Worm (Caenorhabditis elegans) whole organism, L2 larva: ENCODE data around the gene F01F1.11.

Experiments
- F13H6.1 ChIP-seq: sonication (generic microtip); optimal IDR thresholded peaks from 2 replicates; lab custom pipeline; 2016; ENCODE audit warnings: missing genetic modification characterization, missing compliant biosample characterization
- R02D3.7 ChIP-seq: fragments of 150-350 bp; optimal IDR thresholded peaks from 2 replicates; lab custom pipeline; 2014; ENCODE audit warnings: missing biosample characterization, missing genetic modification characterization
- Y55F3AM.14 ChIP-seq: fragments of 200-800 bp; sonication (Bioruptor generic); optimal IDR thresholded peaks from 2 replicates; lab custom pipeline; 2018; ENCODE audit warnings: mild to moderate bottlenecking, missing genetic modification characterization, missing compliant biosample characterization
- ZK546.5 ChIP-seq: sonication (generic microtip); optimal IDR thresholded peaks from 2 replicates; lab custom pipeline; 2017; ENCODE audit warnings: missing biosample characterization, missing genetic modification characterization
- alr-1 ChIP-seq: fragments of 150-350 bp; optimal IDR thresholded peaks from 2 replicates; lab custom pipeline; 2014; ENCODE audit warnings: missing biosample characterization, missing genetic modification characterization
- aly-2 ChIP-seq: fragments of 150-350 bp; optimal IDR thresholded peaks from 2 replicates; lab custom pipeline; 2014; ENCODE audit warnings: missing biosample characterization, missing genetic modification characterization
- ama-1 ChIP-seq: fragments of 150-350 bp; optimal IDR thresholded peaks from 2 replicates; lab custom pipeline; 2018; ENCODE audit warnings: inconsistent platforms
- blmp-1 ChIP-seq: sonication (generic microtip); optimal IDR thresholded peaks from 2 replicates; lab custom pipeline; 2017; ENCODE audit warnings: missing genetic modification characterization, mild to moderate bottlenecking, missing compliant biosample characterization, antibody characterized with exemption, moderate library complexity; ENCODE audit not compliant: insufficient read depth
- ceh-16 ChIP-seq: fragments of 150-350 bp; optimal IDR thresholded peaks from 2 replicates; lab custom pipeline; 2014; ENCODE audit warnings: missing biosample characterization, missing genetic modification characterization
- ceh-82 ChIP-seq: fragments of 150-350 bp; optimal IDR thresholded peaks from 2 replicates; lab custom pipeline; 2014; ENCODE audit warnings: missing biosample characterization, missing genetic modification characterization
- crh-2 ChIP-seq: sonication (generic microtip); optimal IDR thresholded peaks from 2 replicates; lab custom pipeline; 2017; ENCODE audit warnings: missing biosample characterization, missing genetic modification characterization
- dmd-4 ChIP-seq: sonication (generic microtip); optimal IDR thresholded peaks from 2 replicates; lab custom pipeline; 2017; ENCODE audit warnings: missing biosample characterization, missing genetic modification characterization
- egl-27 ChIP-seq: sonication (generic microtip); optimal IDR thresholded peaks from 3 replicates; lab custom pipeline; 2017; ENCODE audit warnings: missing biosample characterization, missing genetic modification reagents, missing genetic modification characterization
- elt-1 ChIP-seq: fragments of 150-350 bp; optimal IDR thresholded peaks from 2 replicates; lab custom pipeline; 2014; ENCODE audit warnings: missing biosample characterization, missing genetic modification characterization
- elt-3 ChIP-seq: sonication (generic microtip); optimal IDR thresholded peaks from 2 replicates; lab custom pipeline; 2017; ENCODE audit warnings: missing biosample characterization, missing genetic modification characterization
- fos-1 ChIP-seq: fragments of 150-350 bp; optimal IDR thresholded peaks from 2 replicates; lab custom pipeline; 2014; ENCODE audit warnings: missing biosample characterization, missing genetic modification characterization
- gmeb-1 ChIP-seq: fragments of 150-350 bp; optimal IDR thresholded peaks from 2 replicates; lab custom pipeline; 2014; ENCODE audit warnings: missing biosample characterization, missing genetic modification characterization
- lin-11 ChIP-seq: fragments of 150-350 bp; sonication (generic microtip); optimal IDR thresholded peaks from 2 replicates; lab custom pipeline; 2014; ENCODE audit warnings: missing biosample characterization, missing genetic modification characterization, inconsistent platforms, mixed read lengths
- lin-13 ChIP-seq: fragments of 150-350 bp; optimal IDR thresholded peaks from 2 replicates; lab custom pipeline; 2014; ENCODE audit warnings: missing biosample characterization, missing genetic modification reagents, missing genetic modification characterization
- lin-39 ChIP-seq: fragments of 150-350 bp; optimal IDR thresholded peaks from 2 replicates; lab custom pipeline; 2014; ENCODE audit warnings: missing biosample characterization, missing genetic modification reagents, missing genetic modification characterization
- lsy-2 ChIP-seq, 2 experiments: fragments of 150-350 bp in 1 of 2; sonication (generic microtip) in 1 of 2; optimal IDR thresholded peaks; 2 replicates each; lab custom pipeline; 2014 to 2017; ENCODE audit warnings: missing biosample characterization in 2 of 2, missing genetic modification characterization in 2 of 2
- mab-5 ChIP-seq: fragments of 150-350 bp; optimal IDR thresholded peaks from 2 replicates; lab custom pipeline; 2014; ENCODE audit warnings: missing biosample characterization, missing genetic modification characterization
- mbf-1 ChIP-seq: sonication (generic microtip); optimal IDR thresholded peaks from 2 replicates; lab custom pipeline; 2017; ENCODE audit warnings: missing biosample characterization, missing genetic modification characterization
- mdl-1 ChIP-seq, 2 experiments: fragments of 150-350 bp in 1 of 2; sonication (generic microtip) in 1 of 2; optimal IDR thresholded peaks; 2 replicates each; lab custom pipeline; 2017; ENCODE audit warnings: missing biosample characterization in 2 of 2, missing genetic modification characterization in 2 of 2
- nhr-10 ChIP-seq: sonication (generic microtip); optimal IDR thresholded peaks from 2 replicates; lab custom pipeline; 2017; ENCODE audit warnings: missing biosample characterization, missing genetic modification characterization
- nhr-11 ChIP-seq: fragments of 150-350 bp; optimal IDR thresholded peaks from 2 replicates; lab custom pipeline; 2014; ENCODE audit warnings: missing biosample characterization, missing genetic modification characterization
- nhr-12 ChIP-seq: fragments of 150-350 bp; optimal IDR thresholded peaks from 2 replicates; lab custom pipeline; 2014; ENCODE audit warnings: missing biosample characterization, missing genetic modification characterization
- nhr-129 ChIP-seq: fragments of 150-350 bp; optimal IDR thresholded peaks from 2 replicates; lab custom pipeline; 2014; ENCODE audit warnings: missing biosample characterization, missing genetic modification characterization
- nhr-21 ChIP-seq: fragments of 150-350 bp; optimal IDR thresholded peaks from 2 replicates; lab custom pipeline; 2014; ENCODE audit warnings: missing biosample characterization, missing genetic modification characterization
- nhr-23 ChIP-seq: fragments of 150-350 bp; optimal IDR thresholded peaks from 2 replicates; lab custom pipeline; 2014; ENCODE audit warnings: missing biosample characterization, missing genetic modification reagents, missing genetic modification characterization
- nhr-25 ChIP-seq: fragments of 150-350 bp; sonication (generic microtip); optimal IDR thresholded peaks from 3 replicates; lab custom pipeline; 2014; ENCODE audit warnings: missing biosample characterization, missing genetic modification characterization
- nhr-77 ChIP-seq: fragments of 150-350 bp; optimal IDR thresholded peaks from 2 replicates; lab custom pipeline; 2014; ENCODE audit warnings: missing biosample characterization, missing genetic modification characterization
- peb-1 ChIP-seq: fragments of 150-350 bp; optimal IDR thresholded peaks from 2 replicates; lab custom pipeline; 2014; ENCODE audit warnings: missing biosample characterization, missing genetic modification characterization
- sem-4 ChIP-seq: fragments of 150-350 bp; optimal IDR thresholded peaks from 2 replicates; lab custom pipeline; 2014; ENCODE audit warnings: missing biosample characterization, missing genetic modification reagents, missing genetic modification characterization
- skn-1 ChIP-seq: sonication (generic microtip); optimal IDR thresholded peaks from 2 replicates; lab custom pipeline; 2017; ENCODE audit warnings: missing biosample characterization, missing genetic modification characterization
- sma-3 ChIP-seq: sonication (generic microtip); optimal IDR thresholded peaks from 2 replicates; lab custom pipeline; 2016; ENCODE audit warnings: missing genetic modification reagents, missing genetic modification characterization, missing compliant biosample characterization
- sma-9 ChIP-seq, 2 experiments: fragments of 150-350 bp in 1 of 2; sonication (generic microtip) in 1 of 2; optimal IDR thresholded peaks; 2 replicates each; lab custom pipeline; 2014 to 2016; ENCODE audit warnings: missing genetic modification characterization in 2 of 2, mild to moderate bottlenecking in 1 of 2, missing biosample characterization in 1 of 2, missing compliant biosample characterization in 1 of 2, missing genetic modification reagents in 1 of 2, moderate library complexity in 1 of 2
- snpc-4 ChIP-seq: fragments of 150-350 bp; optimal IDR thresholded peaks from 2 replicates; lab custom pipeline; 2014; ENCODE audit warnings: missing biosample characterization, missing genetic modification characterization
- unc-39 ChIP-seq: fragments of 150-350 bp; optimal IDR thresholded peaks from 2 replicates; lab custom pipeline; 2014; ENCODE audit warnings: missing biosample characterization, missing genetic modification characterization
- unc-55 ChIP-seq: fragments of 150-350 bp; sonication (generic microtip); optimal IDR thresholded peaks from 3 replicates; lab custom pipeline; 2014; ENCODE audit warnings: missing biosample characterization, missing genetic modification reagents, missing genetic modification characterization
- unc-62 ChIP-seq: fragments of 150-350 bp; optimal IDR thresholded peaks from 2 replicates; lab custom pipeline; 2014; ENCODE audit warnings: missing biosample characterization, missing genetic modification reagents, missing genetic modification characterization
- zag-1 ChIP-seq: fragments of 150-350 bp; optimal IDR thresholded peaks from 2 replicates; lab custom pipeline; 2014; ENCODE audit warnings: missing biosample characterization, missing genetic modification characterization
- ztf-1 ChIP-seq: fragments of 200-800 bp; sonication (Bioruptor generic); conservative IDR thresholded peaks from 2 replicates; pipeline ENCODE4 v1.3.6; 2022; ENCODE audit warnings: missing genetic modification characterization, missing compliant biosample characterization
- ztf-11 ChIP-seq: sonication (generic microtip); optimal IDR thresholded peaks from 2 replicates; lab custom pipeline; 2017; ENCODE audit warnings: missing biosample characterization, missing genetic modification characterization
- ztf-4 ChIP-seq: fragments of 150-350 bp; optimal IDR thresholded peaks from 2 replicates; lab custom pipeline; 2014; ENCODE audit warnings: missing biosample characterization, missing genetic modification characterization

F01F1.11 gene

DNA sequence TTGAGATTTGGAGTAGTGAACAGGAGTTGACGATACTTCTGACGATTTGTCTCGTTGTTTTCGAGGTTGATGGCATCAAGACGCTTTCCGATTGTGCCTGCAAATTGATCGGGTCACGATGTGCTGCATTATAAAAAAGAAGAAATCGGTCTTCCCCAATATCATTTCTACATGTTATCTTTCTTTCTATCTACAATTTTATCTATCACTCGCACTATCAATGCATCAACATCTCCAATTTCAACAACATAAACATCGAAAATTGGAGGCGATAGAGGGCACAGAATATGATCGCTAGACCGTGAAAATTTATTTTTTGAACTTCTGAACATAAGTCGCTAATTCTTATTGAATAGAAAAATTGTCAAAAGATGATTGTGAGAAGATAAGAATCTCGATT, 4.0 kb upstream of the F01F1.11 start:
- TF ChIP-seq ztf-1 (no peak), ceh-82 (tag; lab: Kevin White, UChicago) (no peak), lin-13 (GFP tag; lab: Kevin White, UChicago) (peak; percentile 5), mbf-1 (tag; lab: Kevin White, UChicago) (no peak)
- TF ChIP-seq, all 48 proteins: peak for 1

DNA sequence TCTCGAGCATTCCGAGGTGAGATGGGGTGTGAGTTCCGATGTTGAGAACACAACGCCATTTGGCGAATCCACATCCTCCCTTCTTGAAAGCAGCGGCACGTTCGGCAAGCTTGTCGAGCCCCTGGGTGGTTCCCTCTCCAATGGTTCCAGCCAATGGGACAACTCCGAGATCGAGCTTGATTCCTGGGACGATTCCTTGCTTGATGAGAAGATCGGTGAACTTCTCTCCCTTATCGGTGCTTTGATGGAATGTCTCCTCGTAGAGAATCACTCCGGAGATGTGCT, 3.7 kb upstream of the F01F1.11 start:
- TF ChIP-seq R02D3.7 (tag; lab: Kevin White, UChicago) (no peak), nhr-25 (no peak), nhr-23 (no peak), ztf-1 (no peak), egl-27 (tag; lab: Kevin White, UChicago) (no peak), unc-39 (tag; lab: Kevin White, UChicago) (no peak), nhr-10 (tag; lab: Kevin White, UChicago) (no peak), ceh-16 (tag; lab: Kevin White, UChicago) (no peak)

DNA sequence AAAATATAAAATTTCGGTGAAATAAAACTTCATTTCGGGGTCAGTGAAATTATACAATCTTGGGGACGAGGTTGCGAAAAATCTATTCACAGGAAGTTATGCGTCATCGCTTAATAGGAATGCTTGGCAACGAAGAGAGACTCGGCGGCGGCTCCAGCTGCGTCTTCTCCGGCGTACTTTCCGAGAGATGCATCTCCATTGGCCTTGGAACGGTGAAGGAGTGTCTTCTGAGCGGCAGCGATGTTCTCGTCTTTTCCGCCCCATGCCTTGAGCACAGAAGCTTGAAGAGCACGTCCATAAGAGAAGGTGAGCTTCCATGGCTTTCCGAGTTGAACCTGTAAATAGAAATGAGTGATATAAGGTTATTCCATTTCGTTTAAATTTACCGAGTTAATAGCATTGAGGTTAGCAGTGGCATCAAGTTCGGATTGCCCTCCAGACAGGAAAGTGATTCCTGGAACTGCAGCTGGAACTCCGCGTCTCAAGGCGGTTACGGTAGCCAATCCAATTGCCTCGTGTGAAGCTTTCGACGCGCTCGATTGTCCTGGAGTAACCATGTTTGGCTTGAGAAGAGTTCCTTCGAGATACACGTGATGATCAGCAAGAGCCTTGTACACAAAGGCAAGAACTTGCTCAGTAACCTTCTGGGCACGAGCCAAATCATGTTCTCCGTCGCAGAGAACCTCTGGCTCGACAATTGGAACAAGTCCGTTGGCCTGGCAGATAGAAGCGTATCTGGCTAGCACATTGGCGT, 3.2 kb upstream of the F01F1.11 start:
- no peak for TF ChIP-seq skn-1 (tag; lab: Kevin White, UChicago)
- peak; percentile 6 for TF ChIP-seq nhr-129 (tag; lab: Kevin White, UChicago)
- TF ChIP-seq fos-1 (tag; lab: Kevin White, UChicago), result no peak

DNA sequence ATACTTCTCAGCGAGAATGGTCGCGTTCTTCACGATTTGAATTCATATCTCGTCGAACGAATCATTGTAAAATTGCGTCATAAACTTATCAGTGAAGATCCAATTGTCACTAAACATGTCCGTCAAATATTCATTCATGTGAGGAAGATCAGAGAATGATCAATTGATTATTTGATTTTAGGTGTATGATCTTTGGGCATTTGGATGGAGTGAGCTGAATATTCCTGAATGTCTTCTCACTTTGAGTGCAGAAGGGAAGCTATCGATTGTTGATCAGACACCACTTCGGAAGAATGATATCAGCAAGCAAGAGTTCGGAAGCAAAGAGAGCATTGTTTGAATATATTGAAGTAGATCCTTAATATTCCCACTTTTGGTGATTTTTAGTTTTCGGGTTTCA, 2.6 kb upstream of the F01F1.11 start:
- TF ChIP-seq unc-55 (GFP tag; lab: Kevin White, UChicago) (no peak), fos-1 (tag; lab: Kevin White, UChicago) (peak; percentile 42), ztf-11 (tag; lab: Kevin White, UChicago) (no peak), nhr-10 (tag; lab: Kevin White, UChicago) (no peak), lsy-2 (tag; optimal IDR thresholded peaks at IDR 0.05; lab: Kevin White, UChicago) (peak in 1 of 2 experiments; percentile 56), nhr-25 (peak; percentile 56), mdl-1 (tag; optimal IDR thresholded peaks at IDR 0.05; lab: Kevin White, UChicago) (peak in 1 of 2 experiments; percentile 42), nhr-23 (no peak), lin-11 (tag; lab: Kevin White, UChicago) (no peak), ceh-82 (tag; lab: Kevin White, UChicago) (no peak), nhr-129 (tag; lab: Kevin White, UChicago) (peak; percentile 77), zag-1 (tag; lab: Kevin White, UChicago) (no peak), peb-1 (no peak), ceh-16 (tag; lab: Kevin White, UChicago) (no peak), nhr-12 (tag; lab: Kevin White, UChicago) (no peak), nhr-21 (peak; percentile 96), ZK546.5 (tag; lab: Kevin White, UChicago) (no peak), sma-3 (GFP tag; lab: Kevin White, UChicago) (peak; percentile 79), nhr-11 (no peak), snpc-4 (no peak), blmp-1 (tag; lab: Kevin White, UChicago) (peak; percentile 65), gmeb-1 (tag; lab: Kevin White, UChicago) (peak; percentile 68), aly-2 (tag; lab: Kevin White, UChicago) (no peak), ztf-4 (tag; lab: Kevin White, UChicago) (peak; percentile 57), nhr-77 (no peak), mab-5 (no peak), dmd-4 (tag; lab: Kevin White, UChicago) (no peak), alr-1 (tag; lab: Kevin White, UChicago) (no peak), ama-1 (lab: Kevin White, UChicago) (peak; percentile 87), F13H6.1 (no peak), Y55F3AM.14 (no peak), R02D3.7 (tag; lab: Kevin White, UChicago) (no peak), unc-62 (peak; percentile 34), unc-39 (tag; lab: Kevin White, UChicago) (no peak), egl-27 (tag; lab: Kevin White, UChicago) (no peak), skn-1 (tag; lab: Kevin White, UChicago) (peak; percentile 34), elt-3 (tag; lab: Kevin White, UChicago) (no peak), elt-1 (no peak), lin-39 (tag; lab: Kevin White, UChicago) (no peak), lin-13 (GFP tag; lab: Kevin White, UChicago) (peak; percentile 15), crh-2 (tag; lab: Kevin White, UChicago) (peak; percentile 71), ztf-1 (no peak), sem-4 (tag; lab: Kevin White, UChicago) (no peak), sma-9 (GFP tag; optimal IDR thresholded peaks at IDR 0.05; lab: Kevin White, UChicago) (peak; percentile 74), sma-9 (tag; optimal IDR thresholded peaks at IDR 0.05; lab: Kevin White, UChicago) (no peak), mbf-1 (tag; lab: Kevin White, UChicago) (no peak)
